Worm (Caenorhabditis elegans) whole organism, early embryonic: Measurements from ENCODE around the gene T20F7.3.
A peak's percentile ranks its signal among the peaks of the same experiment; 100 is the strongest.

Experiments
- B0310.2 ChIP-seq: sonication (generic microtip); optimal IDR thresholded peaks from 2 replicates; lab custom pipeline; 2016; ENCODE audit warnings: mild to moderate bottlenecking, missing genetic modification characterization, missing compliant biosample characterization
- F13C5.2 ChIP-seq: sonication (generic microtip); optimal IDR thresholded peaks from 2 replicates; lab custom pipeline; 2017; ENCODE audit warnings: mild to moderate bottlenecking, missing genetic modification characterization, inconsistent platforms, missing compliant biosample characterization
- aly-1 ChIP-seq: sonication (generic microtip); optimal IDR thresholded peaks from 2 replicates; lab custom pipeline; 2016; ENCODE audit warnings: missing genetic modification characterization, missing compliant biosample characterization
- ama-1 ChIP-seq: fragments of 150-350 bp; optimal IDR thresholded peaks from 2 replicates; lab custom pipeline; 2014
- ceh-13 ChIP-seq: fragments of 200-800 bp; sonication (Bioruptor generic); optimal IDR thresholded peaks from 2 replicates; lab custom pipeline; 2018; ENCODE audit warnings: mild to moderate bottlenecking, missing genetic modification characterization, missing compliant biosample characterization
- ceh-36 ChIP-seq: sonication (generic microtip); optimal IDR thresholded peaks from 2 replicates; lab custom pipeline; 2016; ENCODE audit warnings: missing genetic modification characterization, inconsistent platforms, missing compliant biosample characterization
- ets-7 ChIP-seq: sonication (generic microtip); optimal IDR thresholded peaks from 2 replicates; lab custom pipeline; 2016; ENCODE audit warnings: missing genotype, missing genetic modification characterization, missing compliant biosample characterization
- flt-1 ChIP-seq: fragments of 200-800 bp; sonication (Bioruptor generic); IDR thresholded peaks from 2 replicates; pipeline ENCODE4 v1.3.6; 2022; ENCODE audit warnings: missing genetic modification characterization, missing compliant biosample characterization
- hmbx-1 ChIP-seq: sonication (generic microtip); optimal IDR thresholded peaks from 2 replicates; lab custom pipeline; 2016; ENCODE audit warnings: mild to moderate bottlenecking, missing genetic modification characterization, missing compliant biosample characterization
- hmg-4 ChIP-seq: fragments of 200-800 bp; sonication (Bioruptor generic); optimal IDR thresholded peaks from 2 replicates; lab custom pipeline; 2018; ENCODE audit warnings: mild to moderate bottlenecking, missing genetic modification characterization, missing compliant biosample characterization
- hnd-1 ChIP-seq: sonication (generic microtip); optimal IDR thresholded peaks from 2 replicates; lab custom pipeline; 2016; ENCODE audit warnings: missing genetic modification characterization, missing compliant biosample characterization
- pes-1 ChIP-seq: fragments of 200-800 bp; sonication (Bioruptor generic); IDR thresholded peaks from 2 replicates; pipeline ENCODE4 v1.3.6; 2022; ENCODE audit warnings: missing genetic modification reagents, missing genetic modification characterization, missing compliant biosample characterization
- scrt-1 ChIP-seq: fragments of 200-800 bp; sonication (Bioruptor generic); IDR thresholded peaks from 2 replicates; pipeline ENCODE4 v1.3.6; 2022; ENCODE audit warnings: missing genetic modification characterization, missing compliant biosample characterization
- sea-1 ChIP-seq: fragments of 200-800 bp; sonication (Bioruptor generic); conservative IDR thresholded peaks from 2 replicates; pipeline ENCODE4 v1.3.6; 2022; ENCODE audit warnings: missing genetic modification characterization, missing compliant biosample characterization
- tbx-11 ChIP-seq: fragments of 200-800 bp; sonication (Bioruptor generic); IDR thresholded peaks from 2 replicates; pipeline ENCODE4 v1.3.6; 2022; ENCODE audit warnings: missing genetic modification characterization, missing compliant biosample characterization
- tbx-37 ChIP-seq: fragments of 200-800 bp; sonication (Bioruptor generic); conservative IDR thresholded peaks from 2 replicates; pipeline ENCODE4 v1.3.6; 2022; ENCODE audit warnings: missing genetic modification reagents, missing genetic modification characterization, missing compliant biosample characterization
- tra-4 ChIP-seq: sonication (generic microtip); optimal IDR thresholded peaks from 2 replicates; lab custom pipeline; 2017; ENCODE audit warnings: missing genetic modification characterization, missing compliant biosample characterization

T20F7.3 gene

ce11 chrX:16844924-16845323 lies 15.3 kb upstream of the T20F7.3 start, which contains the start of gene F41G4.8:
Gene F41G4.8 (minus strand): TSS chrX:16845024.
- TF ChIP-seq ceh-36 (tag; lab: Kevin White, UChicago) (no peak), tbx-11 (GFP tag; lab: Robert Waterston, UW) (no peak), sea-1 (GFP tag; lab: Robert Waterston, UW) (no peak), tra-4 (tag; lab: Kevin White, UChicago) (no peak), scrt-1 (GFP tag; lab: Robert Waterston, UW) (no peak), hmg-4 (GFP tag; lab: Kevin White, UChicago) (no peak), B0310.2 (tag; lab: Kevin White, UChicago) (no peak), hnd-1 (no peak), ama-1 (lab: Kevin White, UChicago) (no peak)

DNA sequence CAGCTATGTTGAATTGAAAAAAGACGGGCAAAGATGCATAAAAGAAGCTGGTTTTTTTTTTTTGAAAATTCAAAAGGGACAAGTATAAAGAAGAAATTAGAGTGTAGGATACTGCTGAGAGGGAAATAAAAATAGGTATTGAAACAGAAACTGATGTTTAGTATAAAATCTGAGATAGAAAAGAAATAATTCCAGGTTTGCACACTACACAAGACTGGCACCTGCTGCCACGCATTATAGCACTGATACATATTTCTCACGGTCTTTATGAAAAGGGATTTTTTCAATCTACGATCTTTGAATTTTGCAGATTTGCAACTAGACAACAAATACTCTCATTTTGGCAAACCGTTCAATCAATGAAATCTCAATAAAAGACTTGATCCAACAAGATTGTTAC lies 3.1 kb downstream of the T20F7.3 start:
- TF ChIP-seq flt-1 (no peak), B0310.2 (tag; lab: Kevin White, UChicago) (no peak), F13C5.2 (no peak), scrt-1 (GFP tag; lab: Robert Waterston, UW) (no peak), tbx-11 (GFP tag; lab: Robert Waterston, UW) (no peak), aly-1 (tag; lab: Kevin White, UChicago) (no peak), sea-1 (GFP tag; lab: Robert Waterston, UW) (no peak), hmg-4 (GFP tag; lab: Kevin White, UChicago) (no peak), ceh-13 (GFP tag; lab: Kevin White, UChicago) (no peak), tbx-37 (no peak), ets-7 (no peak), hnd-1 (no peak), ceh-36 (tag; lab: Kevin White, UChicago) (no peak), hmbx-1 (tag; lab: Kevin White, UChicago) (no peak), ama-1 (lab: Kevin White, UChicago) (no peak), pes-1 (GFP tag; lab: Robert Waterston, UW) (no peak), tra-4 (tag; lab: Kevin White, UChicago) (no peak)

- TF ChIP-seq hmg-4 (GFP tag; lab: Kevin White, UChicago) (no peak), ceh-13 (GFP tag; lab: Kevin White, UChicago) (no peak), tbx-11 (GFP tag; lab: Robert Waterston, UW) (no peak)
Observed at ce11 chrX:16865016-16865415, 4.8 kb downstream of the T20F7.3 start.

DNA sequence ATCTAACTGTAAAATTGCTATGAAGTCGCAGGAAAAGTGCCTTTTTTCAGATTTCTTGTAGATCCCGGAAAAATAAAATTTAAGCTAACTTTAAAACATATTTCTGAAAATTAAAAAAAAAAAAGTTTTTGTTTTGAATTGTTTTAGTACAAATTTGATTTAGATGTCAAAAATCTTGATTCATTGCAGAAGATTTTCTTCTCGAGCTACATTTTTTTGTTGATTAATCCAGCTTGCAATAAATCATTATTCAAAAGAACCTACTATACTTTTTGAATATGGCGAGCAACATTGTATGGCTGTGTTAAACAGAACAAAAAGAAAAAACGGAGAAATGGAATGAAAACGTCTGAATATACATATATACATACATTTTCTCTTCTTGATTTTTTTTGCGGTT lies 5.5 kb downstream of the T20F7.3 start:
- TF ChIP-seq tbx-11 (GFP tag; lab: Robert Waterston, UW) (no peak), ets-7 (no peak), hnd-1 (no peak), scrt-1 (GFP tag; lab: Robert Waterston, UW) (no peak), ceh-13 (GFP tag; lab: Kevin White, UChicago) (no peak), F13C5.2 (no peak), hmbx-1 (tag; lab: Kevin White, UChicago) (no peak), ama-1 (lab: Kevin White, UChicago) (no peak), tra-4 (tag; lab: Kevin White, UChicago) (no peak)

DNA sequence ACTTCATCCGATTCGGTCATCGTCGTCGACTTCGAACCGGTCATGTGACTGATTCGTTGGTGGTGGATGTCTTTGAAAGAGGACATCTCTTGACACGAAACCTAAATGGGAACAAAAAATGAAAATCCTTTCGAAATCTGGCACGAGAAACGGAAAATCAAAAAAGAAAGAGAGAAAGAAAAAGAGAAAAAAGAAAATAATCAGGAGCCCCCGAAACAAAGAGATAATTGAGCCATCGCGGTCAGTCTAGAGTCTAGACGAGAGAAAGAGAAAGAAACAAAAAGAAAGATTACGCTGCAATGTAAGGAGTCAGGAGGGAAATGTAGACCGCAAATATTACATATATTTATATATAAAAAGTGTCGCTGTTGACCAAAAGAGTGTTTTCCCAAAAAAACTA lies 8.7 kb downstream of the T20F7.3 start, which contains the start of gene aakg-2:
Gene aakg-2 (minus strand): TSS at position 101 of the 400 bp plus-strand sequence.
- no peak for TF ChIP-seq hnd-1
- no peak for TF ChIP-seq tbx-11 (GFP tag; lab: Robert Waterston, UW)
- TF ChIP-seq ama-1 (lab: Kevin White, UChicago): no peak
- TF ChIP-seq sea-1 (GFP tag; lab: Robert Waterston, UW): no peak
- TF ChIP-seq tra-4 (tag; lab: Kevin White, UChicago): no peak

- TF ChIP-seq B0310.2 (tag; lab: Kevin White, UChicago) (no peak), ets-7 (no peak), hmbx-1 (tag; lab: Kevin White, UChicago) (no peak), F13C5.2 (no peak), tra-4 (tag; lab: Kevin White, UChicago) (no peak), ceh-13 (GFP tag; lab: Kevin White, UChicago) (no peak), tbx-37 (no peak), pes-1 (GFP tag; lab: Robert Waterston, UW) (no peak)
Observed at ce11 chrX:16871355-16871754, 11.2 kb downstream of the T20F7.3 start.

DNA sequence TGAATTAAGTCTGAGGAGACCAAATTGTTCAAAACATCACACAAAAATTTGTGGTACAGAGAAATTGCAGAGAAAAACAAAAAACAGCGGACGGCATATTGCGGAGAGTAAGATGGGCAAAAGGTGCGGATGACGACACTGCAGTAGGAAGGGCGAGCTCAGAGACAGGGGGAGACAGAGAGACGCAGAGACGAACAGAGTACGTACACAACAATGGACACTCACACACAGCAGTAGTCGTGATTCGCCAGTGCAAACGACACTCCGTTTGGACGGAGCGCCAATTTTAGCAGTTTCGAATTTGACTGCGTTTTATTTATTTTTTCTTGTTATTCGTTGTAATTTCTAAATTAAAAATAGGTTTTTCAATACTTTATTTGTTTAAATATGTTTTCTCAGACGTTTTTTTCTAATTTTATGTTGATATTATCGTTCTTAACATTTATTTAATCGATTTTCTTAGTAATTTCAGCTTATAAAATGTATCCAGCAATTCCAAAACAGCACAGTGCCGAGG lies 12.3 kb downstream of the T20F7.3 start, which contains the start of gene T20F7.1:
Gene T20F7.1 (plus strand): TSS at position 467 of the 517 bp plus-strand sequence.
- peak; percentile 19 for TF ChIP-seq hmg-4 (GFP tag; lab: Kevin White, UChicago)
- TF ChIP-seq scrt-1 (GFP tag; lab: Robert Waterston, UW): no peak
- no peak for TF ChIP-seq ceh-13 (GFP tag; lab: Kevin White, UChicago)
- no peak for TF ChIP-seq hnd-1
- peak; percentile 47 for TF ChIP-seq F13C5.2

DNA sequence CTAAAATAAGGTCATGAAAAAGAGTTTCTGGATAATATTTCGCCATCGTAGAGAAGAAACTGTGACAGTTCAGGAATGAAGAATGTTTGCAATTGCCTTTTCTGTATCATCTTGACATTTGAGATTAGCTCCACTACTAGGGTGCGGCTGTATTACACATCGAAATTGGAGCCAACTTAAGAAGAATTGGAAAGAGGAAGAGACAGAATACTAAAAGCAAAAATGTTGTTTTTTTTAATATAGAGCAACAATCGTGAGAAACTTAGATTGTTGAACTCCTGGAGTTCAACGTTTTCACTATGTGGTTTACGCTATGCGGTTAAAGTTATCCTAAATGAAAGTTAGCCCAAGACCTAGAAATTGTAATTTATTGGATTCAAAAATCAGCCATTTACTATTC lies 20.2 kb downstream of the T20F7.3 start, which contains the start of gene acs-9:
Gene acs-9 (minus strand): TSS at position 101 of the 400 bp plus-strand sequence.
- TF ChIP-seq pes-1 (GFP tag; lab: Robert Waterston, UW): no peak
- no peak for TF ChIP-seq tbx-11 (GFP tag; lab: Robert Waterston, UW)
- TF ChIP-seq hmg-4 (GFP tag; lab: Kevin White, UChicago): no peak
- TF ChIP-seq ets-7: no peak
- no peak for TF ChIP-seq hmbx-1 (tag; lab: Kevin White, UChicago)
- TF ChIP-seq tra-4 (tag; lab: Kevin White, UChicago): no peak
- no peak for TF ChIP-seq flt-1
- no peak for TF ChIP-seq F13C5.2
- no peak for TF ChIP-seq hnd-1
- TF ChIP-seq scrt-1 (GFP tag; lab: Robert Waterston, UW): no peak
- TF ChIP-seq ceh-36 (tag; lab: Kevin White, UChicago): no peak
- no peak for TF ChIP-seq sea-1 (GFP tag; lab: Robert Waterston, UW)
- no peak for TF ChIP-seq B0310.2 (tag; lab: Kevin White, UChicago)
- TF ChIP-seq ama-1 (lab: Kevin White, UChicago): no peak
- no peak for TF ChIP-seq tbx-37
- TF ChIP-seq ceh-13 (GFP tag; lab: Kevin White, UChicago): no peak
- no peak for TF ChIP-seq aly-1 (tag; lab: Kevin White, UChicago)
